Worm (Caenorhabditis elegans) whole organism, L2 larva: ENCODE measurements around the gene fbxb-95.

Source experiments
- R02D3.7 ChIP-seq: fragments of 150-350 bp; optimal IDR thresholded peaks from 2 replicates; lab custom pipeline; 2014; ENCODE audit warnings: missing biosample characterization, missing genetic modification characterization
- aly-2 ChIP-seq: fragments of 150-350 bp; optimal IDR thresholded peaks from 2 replicates; lab custom pipeline; 2014; ENCODE audit warnings: missing biosample characterization, missing genetic modification characterization
- ama-1 ChIP-seq: fragments of 150-350 bp; optimal IDR thresholded peaks from 2 replicates; lab custom pipeline; 2018; ENCODE audit warnings: inconsistent platforms
- egl-27 ChIP-seq: sonication (generic microtip); optimal IDR thresholded peaks from 3 replicates; lab custom pipeline; 2017; ENCODE audit warnings: missing biosample characterization, missing genetic modification reagents, missing genetic modification characterization
- lin-11 ChIP-seq: fragments of 150-350 bp; sonication (generic microtip); optimal IDR thresholded peaks from 2 replicates; lab custom pipeline; 2014; ENCODE audit warnings: missing biosample characterization, missing genetic modification characterization, inconsistent platforms, mixed read lengths
- nhr-129 ChIP-seq: fragments of 150-350 bp; optimal IDR thresholded peaks from 2 replicates; lab custom pipeline; 2014; ENCODE audit warnings: missing biosample characterization, missing genetic modification characterization
- nhr-237 ChIP-seq: fragments of 150-350 bp; optimal IDR thresholded peaks from 2 replicates; lab custom pipeline; 2014; ENCODE audit warnings: missing biosample characterization, missing genetic modification characterization
- nhr-77 ChIP-seq: fragments of 150-350 bp; optimal IDR thresholded peaks from 2 replicates; lab custom pipeline; 2014; ENCODE audit warnings: missing biosample characterization, missing genetic modification characterization
- skn-1 ChIP-seq: sonication (generic microtip); optimal IDR thresholded peaks from 2 replicates; lab custom pipeline; 2017; ENCODE audit warnings: missing biosample characterization, missing genetic modification characterization
- ztf-1 ChIP-seq: fragments of 200-800 bp; sonication (Bioruptor generic); conservative IDR thresholded peaks from 2 replicates; pipeline ENCODE4 v1.3.6; 2022; ENCODE audit warnings: missing genetic modification characterization, missing compliant biosample characterization

DNA sequence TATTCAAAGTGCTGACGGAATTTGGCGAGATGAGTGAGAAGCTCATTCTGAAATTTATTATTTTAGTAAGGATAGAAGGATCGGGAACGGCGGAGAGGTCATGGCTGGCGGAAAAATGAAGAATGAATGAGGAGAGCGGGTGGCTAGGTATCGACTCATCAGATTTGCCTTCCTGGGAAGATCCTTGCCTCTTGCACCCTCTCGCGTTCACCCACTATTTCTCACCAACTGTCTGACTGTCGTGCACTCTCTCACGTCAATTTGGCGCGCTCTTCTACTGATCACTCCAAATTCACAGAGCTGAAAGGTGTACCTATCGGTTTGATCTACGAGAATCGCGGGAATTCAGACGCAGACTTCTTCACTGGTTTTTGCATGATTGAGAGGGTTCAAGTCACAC lies 6.1 kb upstream of the fbxb-95 start, which contains the start of gene fbxb-97:
- no peak for TF ChIP-seq egl-27 (tag; lab: Kevin White, UChicago)
- TF ChIP-seq nhr-77 (tag; lab: Kevin White, UChicago), result no peak
- no peak for TF ChIP-seq nhr-237 (tag; lab: Kevin White, UChicago)
- TF ChIP-seq lin-11, result no peak
- TF ChIP-seq ztf-1 (GFP tag; lab: Robert Waterston, UW), result no peak
- TF ChIP-seq nhr-129 (tag; lab: Kevin White, UChicago), result no peak
- TF ChIP-seq ama-1 (lab: Kevin White, UChicago), result no peak
- TF ChIP-seq skn-1, result no peak
- no peak for TF ChIP-seq aly-2 (tag; lab: Kevin White, UChicago)
- TF ChIP-seq R02D3.7, result no peak
